Fruit fly (Drosophila melanogaster): ENCODE results near the gene CG3337.

Gene CG3337

DNA sequence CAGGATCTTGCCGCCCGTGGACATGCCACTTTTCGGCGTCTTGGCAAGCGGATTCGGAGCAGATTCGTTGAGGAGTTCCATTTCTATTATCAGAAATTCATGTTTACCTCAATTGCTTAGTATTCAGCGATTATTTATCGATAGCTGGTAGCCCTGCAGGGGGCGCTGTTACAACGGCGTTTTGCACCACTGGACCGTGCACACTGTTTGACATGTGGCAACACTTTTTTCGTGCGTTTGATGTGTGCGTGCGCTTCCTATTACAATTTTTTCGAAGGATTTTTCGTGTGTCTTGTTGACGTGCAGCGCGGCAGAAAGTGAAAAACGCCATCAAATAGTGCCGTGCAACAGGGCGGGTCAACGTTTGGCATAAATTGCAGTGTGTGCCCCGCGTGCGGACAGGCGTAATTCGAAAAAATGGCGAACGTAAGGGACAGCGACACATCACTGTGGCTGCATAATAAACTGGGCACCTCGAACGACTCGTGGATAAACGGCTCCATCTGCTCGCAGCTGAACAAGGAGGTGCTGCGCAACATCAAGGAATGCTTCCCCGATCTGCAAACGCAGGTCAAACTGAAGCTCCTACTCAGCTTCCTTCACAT lies at the start of gene CG3337, which contains the start of gene Nelf-A:
Gene CG3337, minus strand, starts transcription at position 132 of the 605 bp plus-strand sequence.
Gene Nelf-A, plus strand, starts transcription at position 252 of the 605 bp plus-strand sequence.
- no peak for TF ChIP-seq CG6808 (GFP tag; optimal IDR thresholded peaks at IDR 0.05)
- no peak for TF ChIP-seq fd85E (GFP tag; optimal IDR thresholded peaks at IDR 0.05)
- no peak for TF ChIP-seq CG8319 (GFP tag; optimal IDR thresholded peaks at IDR 0.05)
- no peak for TF ChIP-seq Sox15 (GFP tag; optimal IDR thresholded peaks at IDR 0.05)
- TF ChIP-seq CG3032 (tag; optimal IDR thresholded peaks at IDR 0.05): peak; percentile 20
- TF ChIP-seq Hr38 (GFP tag; optimal IDR thresholded peaks at IDR 0.05): no peak
- no peak for TF ChIP-seq net (GFP tag; optimal IDR thresholded peaks at IDR 0.05)
- TF ChIP-seq CG34406 (GFP tag; optimal IDR thresholded peaks at IDR 0.05): no peak
- TF ChIP-seq Hr39 (GFP tag; optimal IDR thresholded peaks at IDR 0.05): peak; percentile 53
- TF ChIP-seq fkh (GFP tag; optimal IDR thresholded peaks at IDR 0.05): peak; percentile 90
- no peak for TF ChIP-seq Eip93F (GFP tag; optimal IDR thresholded peaks at IDR 0.05)
- TF ChIP-seq Ets21C (GFP tag; optimal IDR thresholded peaks at IDR 0.05): no peak
- no peak for TF ChIP-seq CG7368 (GFP tag; optimal IDR thresholded peaks at IDR 0.05)
- TF ChIP-seq CG31627 (GFP tag; optimal IDR thresholded peaks at IDR 0.05): peak; percentile 57
- no peak for TF ChIP-seq Sox102F (GFP tag; optimal IDR thresholded peaks at IDR 0.05)
- TF ChIP-seq Met (GFP tag; optimal IDR thresholded peaks at IDR 0.05): no peak
- no peak for TF ChIP-seq pdm3 (GFP tag; optimal IDR thresholded peaks at IDR 0.05)
- no peak for TF ChIP-seq Lpt (GFP tag; optimal IDR thresholded peaks at IDR 0.05)
- peak; percentile 13 for TF ChIP-seq acj6 (GFP tag; optimal IDR thresholded peaks at IDR 0.05)
- TF ChIP-seq Eip75B (GFP tag; optimal IDR thresholded peaks at IDR 0.05): no peak
- TF ChIP-seq salr (GFP tag; optimal IDR thresholded peaks at IDR 0.05): peak in 1 of 2 experiments; percentile 39
- TF ChIP-seq ss (GFP tag; optimal IDR thresholded peaks at IDR 0.05): no peak
- TF ChIP-seq topi (GFP tag; optimal IDR thresholded peaks at IDR 0.05): peak; percentile 28
- TF ChIP-seq CG4318 (GFP tag; optimal IDR thresholded peaks at IDR 0.05): no peak
- TF ChIP-seq CG11294 (GFP tag; IDR thresholded peaks at IDR 0.05): no peak
- no peak for TF ChIP-seq CG11762 (GFP tag; optimal IDR thresholded peaks at IDR 0.05; ENCODE audit: insufficient read depth)
- no peak for TF ChIP-seq CG10631 (GFP tag; optimal IDR thresholded peaks at IDR 0.05)
- TF ChIP-seq achi (GFP tag; optimal IDR thresholded peaks at IDR 0.05): no peak
- TF ChIP-seq dac (GFP tag; optimal IDR thresholded peaks at IDR 0.05): peak; percentile 16
- TF ChIP-seq CG9139 (GFP tag; optimal IDR thresholded peaks at IDR 0.05): no peak
- TF ChIP-seq CG10669 (GFP tag; optimal IDR thresholded peaks at IDR 0.05): no peak
- no peak for TF ChIP-seq CG8119 (GFP tag; IDR thresholded peaks at IDR 0.05)
- peak; percentile 9 for TF ChIP-seq Ets96B (tag; optimal IDR thresholded peaks at IDR 0.05)
- no peak for TF ChIP-seq CG8632 (GFP tag; optimal IDR thresholded peaks at IDR 0.05)
- TF ChIP-seq fd59A (GFP tag; optimal IDR thresholded peaks at IDR 0.05): no peak
- peak; percentile 37 for TF ChIP-seq CG6792 (GFP tag; optimal IDR thresholded peaks at IDR 0.05)
- TF ChIP-seq spab (GFP tag; optimal IDR thresholded peaks at IDR 0.05): no peak
- no peak for TF ChIP-seq Blimp-1 (GFP tag; optimal IDR thresholded peaks at IDR 0.05)
- TF ChIP-seq esn (GFP tag; optimal IDR thresholded peaks at IDR 0.05): peak; percentile 58
- peak; percentile 25 for TF ChIP-seq OdsH (GFP tag; optimal IDR thresholded peaks at IDR 0.05)
- peak; percentile 71 for TF ChIP-seq CG6163 (GFP tag; IDR thresholded peaks at IDR 0.05)
- TF ChIP-seq CG32006 (GFP tag; optimal IDR thresholded peaks at IDR 0.05): no peak
- no peak for TF ChIP-seq Hr4 (GFP tag; optimal IDR thresholded peaks at IDR 0.05)
- peak; percentile 53 for TF ChIP-seq Eip78C (GFP tag)
- no peak for TF ChIP-seq CG6276 (GFP tag; optimal IDR thresholded peaks at IDR 0.05)
- TF ChIP-seq svp (GFP tag): no peak
- TF ChIP-seq eg (GFP tag; IDR thresholded peaks at IDR 0.05): no peak
- TF ChIP-seq Sox14 (GFP tag; optimal IDR thresholded peaks at IDR 0.05): peak; percentile 78
- TF ChIP-seq CG1621 (tag; optimal IDR thresholded peaks at IDR 0.05): peak; percentile 36
- peak; percentile 48 for TF ChIP-seq lz (GFP tag; optimal IDR thresholded peaks at IDR 0.05)
- TF ChIP-seq Smox (GFP tag; optimal IDR thresholded peaks at IDR 0.05): no peak
- TF ChIP-seq CG11902 (GFP tag; optimal IDR thresholded peaks at IDR 0.05): no peak
